Worm (Caenorhabditis elegans): ENCODE measurements around the gene H37A05.4.

ce11 chrV:13609806-13610205 lies 39.8 kb downstream of the H37A05.4 start:
- TF ChIP-seq ceh-36 (tag; optimal IDR thresholded peaks at IDR 0.05) (no peak), tbx-37 (GFP tag; conservative IDR thresholded peaks at IDR 0.05) (no peak), ama-1 (optimal IDR thresholded peaks at IDR 0.05) (no peak), F13C5.2 (tag; optimal IDR thresholded peaks at IDR 0.05) (no peak), ceh-13 (GFP tag; optimal IDR thresholded peaks at IDR 0.05) (no peak), flt-1 (GFP tag; IDR thresholded peaks at IDR 0.05) (no peak)
